Worm (Caenorhabditis elegans): ENCODE results near the gene F22B7.3.

The F22B7.3 gene

ce11 chrIII:8674980-8675485 is 26.3 kb downstream of the F22B7.3 start, which contains the start of gene pgl-2 (continued):
- TF ChIP-seq madf-10 (tag; optimal IDR thresholded peaks at IDR 0.05), result no peak
- TF ChIP-seq aptf-2 (GFP tag; conservative IDR thresholded peaks at IDR 0.05), result no peak
- no peak for TF ChIP-seq die-1 (tag; optimal IDR thresholded peaks at IDR 0.05)
- TF ChIP-seq C17E4.6 (GFP tag; IDR thresholded peaks at IDR 0.05), result no peak
- TF ChIP-seq nfya-1 (tag; optimal IDR thresholded peaks at IDR 0.05; ENCODE audit: borderline replicate concordance, insufficient read depth), result no peak
- no peak for TF ChIP-seq gei-17 (GFP tag; optimal IDR thresholded peaks at IDR 0.05)
- TF ChIP-seq C06A6.2 (GFP tag; conservative IDR thresholded peaks at IDR 0.05), result no peak
- no peak for TF ChIP-seq mcd-1 (GFP tag; IDR thresholded peaks at IDR 0.05)
- TF ChIP-seq ceh-91 (GFP tag; IDR thresholded peaks at IDR 0.05), result no peak
- no peak for TF ChIP-seq K12H6.12 (tag; optimal IDR thresholded peaks at IDR 0.05)
- peak; percentile 76 for TF ChIP-seq F33H1.4 (GFP tag; IDR thresholded peaks at IDR 0.05)
- no peak for TF ChIP-seq pha-4 (tag; optimal IDR thresholded peaks at IDR 0.05)
- TF ChIP-seq let-526 (GFP tag; IDR thresholded peaks at IDR 0.05), result no peak
- TF ChIP-seq Y53G8AR.9 (GFP tag; conservative IDR thresholded peaks at IDR 0.05), result no peak
- TF ChIP-seq cebp-1 (GFP tag; IDR thresholded peaks at IDR 0.05), result no peak
- TF ChIP-seq cebp-1 (tag; optimal IDR thresholded peaks at IDR 0.05), result no peak
- TF ChIP-seq lin-54 (GFP tag; optimal IDR thresholded peaks at IDR 0.05), result peak; percentile 47
- TF ChIP-seq zfh-2 (GFP tag; conservative IDR thresholded peaks at IDR 0.05), result no peak
- TF ChIP-seq ZK185.1 (tag; optimal IDR thresholded peaks at IDR 0.05; ENCODE audit: poor library complexity, severe bottlenecking), result no peak
- TF ChIP-seq akir-1 (GFP tag; optimal IDR thresholded peaks at IDR 0.05), result no peak
- no peak for TF ChIP-seq F57A8.1 (GFP tag; optimal IDR thresholded peaks at IDR 0.05)
- TF ChIP-seq mel-28 (tag; optimal IDR thresholded peaks at IDR 0.05; ENCODE audit: borderline replicate concordance), result no peak
- TF ChIP-seq B0336.3 (GFP tag; IDR thresholded peaks at IDR 0.05), result peak; percentile 43; the same call in 1 of the 2 replicates
- no peak for TF ChIP-seq ztf-18 (tag; optimal IDR thresholded peaks at IDR 0.05)
- TF ChIP-seq hsf-1 (GFP tag; IDR thresholded peaks at IDR 0.05), result no peak
- TF ChIP-seq bed-1 (GFP tag; IDR thresholded peaks at IDR 0.05), result no peak
- TF ChIP-seq mxl-1 (tag; optimal IDR thresholded peaks at IDR 0.05), result no peak
- TF ChIP-seq ztf-28 (GFP tag; IDR thresholded peaks at IDR 0.05), result no peak
- TF ChIP-seq tlf-1 (GFP tag; optimal IDR thresholded peaks at IDR 0.05), result no peak
- no peak for TF ChIP-seq T26A5.8 (tag; optimal IDR thresholded peaks at IDR 0.05)
- TF ChIP-seq ceh-40 (GFP tag; IDR thresholded peaks at IDR 0.05), result no peak

DNA sequence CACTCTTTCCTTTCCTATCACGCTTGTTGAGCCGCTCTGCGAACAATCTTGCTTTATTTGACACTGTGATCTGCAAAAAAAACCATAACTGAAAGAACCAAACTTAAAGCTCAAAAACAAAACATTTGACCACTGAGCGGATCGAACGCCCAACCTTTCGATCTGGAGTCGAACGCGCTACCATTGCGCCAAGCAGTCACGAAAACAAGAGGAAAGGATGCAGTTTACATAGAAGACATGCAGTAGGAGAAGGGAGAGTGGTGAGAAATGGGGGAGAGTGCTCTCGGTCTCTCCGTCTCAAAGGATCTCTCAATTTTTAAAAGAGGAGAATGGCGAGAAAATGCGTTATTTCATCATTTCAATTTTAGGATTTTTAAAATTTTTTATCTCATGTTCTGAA is 29.7 kb downstream of the F22B7.3 start:
- TF ChIP-seq somi-1 (GFP tag; optimal IDR thresholded peaks at IDR 0.05), result peak; percentile 54
- TF ChIP-seq attf-3 (GFP tag; conservative IDR thresholded peaks at IDR 0.05), result peak; percentile 53
- TF ChIP-seq F52B5.7 (tag; optimal IDR thresholded peaks at IDR 0.05), result peak; percentile 59
- peak; percentile 80 for TF ChIP-seq hmg-1.2 (GFP tag; IDR thresholded peaks at IDR 0.05)
- TF ChIP-seq lin-40 (tag; optimal IDR thresholded peaks at IDR 0.05), result peak; percentile 75
- no peak for TF ChIP-seq tbx-9 (tag; optimal IDR thresholded peaks at IDR 0.05; ENCODE audit: borderline replicate concordance)
- peak; percentile 93 for TF ChIP-seq ZK185.1 (tag; optimal IDR thresholded peaks at IDR 0.05; ENCODE audit: poor library complexity, severe bottlenecking)
- TF ChIP-seq F57C9.4 (tag; optimal IDR thresholded peaks at IDR 0.05), result no peak
- TF ChIP-seq F10E7.11 (tag; optimal IDR thresholded peaks at IDR 0.05), result peak; percentile 69
- peak; percentile 65 for TF ChIP-seq F49E8.2 (tag; optimal IDR thresholded peaks at IDR 0.05; ENCODE audit: insufficient read depth)
- no peak for TF ChIP-seq ztf-28 (GFP tag; IDR thresholded peaks at IDR 0.05)
- TF ChIP-seq Y53G8AR.9 (GFP tag; conservative IDR thresholded peaks at IDR 0.05), result no peak
- no peak for TF ChIP-seq sdz-38 (tag; optimal IDR thresholded peaks at IDR 0.05)
- TF ChIP-seq B0019.2 (GFP tag; conservative IDR thresholded peaks at IDR 0.05), result 0 out of 2 replicates have a peak, but pooled peaks have one; percentile 21
- TF ChIP-seq rec-8 (tag; optimal IDR thresholded peaks at IDR 0.05), result peak; percentile 42 to 85
- no peak for TF ChIP-seq aptf-2 (GFP tag; conservative IDR thresholded peaks at IDR 0.05)
- peak; percentile 62 for TF ChIP-seq B0336.3 (GFP tag; IDR thresholded peaks at IDR 0.05)
- no peak for TF ChIP-seq lsy-27 (tag; optimal IDR thresholded peaks at IDR 0.05; ENCODE audit: borderline replicate concordance, insufficient read depth)
- TF ChIP-seq gei-17 (GFP tag; optimal IDR thresholded peaks at IDR 0.05), result peak; percentile 38
- no peak for TF ChIP-seq F39B2.1 (GFP tag; IDR thresholded peaks at IDR 0.05)
- TF ChIP-seq F57A8.1 (GFP tag; optimal IDR thresholded peaks at IDR 0.05), result peak; percentile 15
- peak; percentile 39 for TF ChIP-seq efl-1 (GFP tag; optimal IDR thresholded peaks at IDR 0.05)
- TF ChIP-seq akir-1 (GFP tag; optimal IDR thresholded peaks at IDR 0.05), result peak; percentile 47
- TF ChIP-seq C17E4.6 (GFP tag; IDR thresholded peaks at IDR 0.05), result no peak
- no peak for TF ChIP-seq Y67H2A.10 (GFP tag; conservative IDR thresholded peaks at IDR 0.05)

Measured in whole organism, young adult.